Worm (Caenorhabditis elegans) whole organism, mixed stage, embryonic: ENCODE results near the gene nta-1.

Experiments
- bed-3 ChIP-seq: fragments of 200-800 bp; sonication (Bioruptor generic); optimal IDR thresholded peaks from 3 replicates; lab custom pipeline; 2018; ENCODE audit warnings: mild to moderate bottlenecking, missing genetic modification characterization, moderate library complexity, missing compliant biosample characterization
- ceh-39 ChIP-seq: fragments of 150-350 bp; optimal IDR thresholded peaks from 2 replicates; lab custom pipeline; 2014; ENCODE audit warnings: missing biosample characterization, missing genetic modification characterization
- ceh-43 ChIP-seq: fragments of 200-800 bp; sonication (Bioruptor generic); optimal IDR thresholded peaks from 2 replicates; lab custom pipeline; 2018; ENCODE audit warnings: mild to moderate bottlenecking, missing genetic modification characterization, moderate library complexity, missing compliant biosample characterization
- ceh-83 ChIP-seq: fragments of 200-800 bp; sonication (Bioruptor generic); optimal IDR thresholded peaks from 2 replicates; lab custom pipeline; 2018; ENCODE audit warnings: mild to moderate bottlenecking, missing genetic modification characterization, missing compliant biosample characterization
- ces-1 ChIP-seq: fragments of 150-350 bp; optimal IDR thresholded peaks from 2 replicates; lab custom pipeline; 2014; ENCODE audit warnings: missing biosample characterization, missing genetic modification reagents, missing genetic modification characterization
- drap-1 ChIP-seq: fragments of 200-800 bp; sonication (Bioruptor generic); optimal IDR thresholded peaks from 3 replicates; lab custom pipeline; 2018; ENCODE audit warnings: mild to moderate bottlenecking, missing genetic modification characterization, missing compliant biosample characterization
- elt-1 ChIP-seq: sonication (generic microtip); optimal IDR thresholded peaks from 2 replicates; lab custom pipeline; 2017; ENCODE audit warnings: missing genetic modification characterization, mild to moderate bottlenecking, missing compliant biosample characterization, antibody characterized with exemption, moderate library complexity, borderline replicate concordance; ENCODE audit not compliant: insufficient read depth
- elt-3 ChIP-seq: fragments of 150-350 bp; optimal IDR thresholded peaks from 2 replicates; lab custom pipeline; 2014; ENCODE audit warnings: missing biosample characterization, missing genetic modification characterization
- ham-2 ChIP-seq: fragments of 200-800 bp; sonication (Bioruptor generic); optimal IDR thresholded peaks from 2 replicates; lab custom pipeline; 2018; ENCODE audit warnings: mild to moderate bottlenecking, missing genetic modification characterization, missing compliant biosample characterization
- hlh-1 ChIP-seq: fragments of 150-350 bp; optimal IDR thresholded peaks from 2 replicates; lab custom pipeline; 2014; ENCODE audit warnings: missing biosample characterization, missing genetic modification reagents, missing genetic modification characterization
- lin-32 ChIP-seq: fragments of 200-800 bp; sonication (Bioruptor generic); optimal IDR thresholded peaks from 2 replicates; lab custom pipeline; 2018; ENCODE audit warnings: mild to moderate bottlenecking, missing genetic modification characterization, missing compliant biosample characterization
- lsy-2 ChIP-seq: fragments of 150-350 bp; optimal IDR thresholded peaks from 2 replicates; lab custom pipeline; 2014; ENCODE audit warnings: missing biosample characterization, missing genetic modification characterization
- mab-5 ChIP-seq: fragments of 150-350 bp; optimal IDR thresholded peaks from 2 replicates; lab custom pipeline; 2014; ENCODE audit warnings: missing biosample characterization, missing genetic modification characterization
- mep-1 ChIP-seq: fragments of 150-350 bp; optimal IDR thresholded peaks from 2 replicates; lab custom pipeline; 2017; ENCODE audit warnings: missing biosample characterization, missing genetic modification reagents, missing genetic modification characterization, inconsistent platforms
- mls-2 ChIP-seq: sonication (generic microtip); optimal IDR thresholded peaks from 2 replicates; lab custom pipeline; 2016; ENCODE audit warnings: mild to moderate bottlenecking, missing genetic modification characterization, moderate library complexity, missing compliant biosample characterization
- nhr-12 ChIP-seq: fragments of 150-350 bp; optimal IDR thresholded peaks from 2 replicates; lab custom pipeline; 2014; ENCODE audit warnings: missing biosample characterization, missing genetic modification characterization
- nhr-2 ChIP-seq: fragments of 150-350 bp; optimal IDR thresholded peaks from 2 replicates; lab custom pipeline; 2014; ENCODE audit warnings: missing biosample characterization, missing genetic modification characterization
- nhr-237 ChIP-seq: fragments of 150-350 bp; optimal IDR thresholded peaks from 2 replicates; lab custom pipeline; 2014; ENCODE audit warnings: missing biosample characterization, missing genetic modification characterization
- nhr-28 ChIP-seq: fragments of 150-350 bp; optimal IDR thresholded peaks from 2 replicates; lab custom pipeline; 2014; ENCODE audit warnings: missing biosample characterization, missing genetic modification characterization
- nhr-76 ChIP-seq: sonication (generic microtip); optimal IDR thresholded peaks from 2 replicates; lab custom pipeline; 2017; ENCODE audit warnings: missing biosample characterization, missing genetic modification characterization
- pha-4 ChIP-seq: fragments of 150-350 bp; optimal IDR thresholded peaks from 2 replicates; lab custom pipeline; 2018; ENCODE audit warnings: missing biosample characterization, missing genetic modification reagents, missing genetic modification characterization
- sem-2 ChIP-seq: fragments of 200-800 bp; sonication (Bioruptor generic); optimal IDR thresholded peaks from 2 replicates; lab custom pipeline; 2018; ENCODE audit warnings: mild to moderate bottlenecking, missing genetic modification characterization, missing compliant biosample characterization
- snpc-4 ChIP-seq: fragments of 150-350 bp; optimal IDR thresholded peaks from 2 replicates; lab custom pipeline; 2014; ENCODE audit warnings: missing biosample characterization, missing genetic modification characterization
- sptf-1 ChIP-seq: sonication (generic microtip); optimal IDR thresholded peaks from 2 replicates; lab custom pipeline; 2017; ENCODE audit warnings: mild to moderate bottlenecking, missing genetic modification characterization, moderate library complexity, missing compliant biosample characterization
- tbx-8 ChIP-seq: fragments of 200-800 bp; sonication (Bioruptor generic); optimal IDR thresholded peaks from 2 replicates; lab custom pipeline; 2018; ENCODE audit warnings: mild to moderate bottlenecking, missing genetic modification characterization, moderate library complexity, missing compliant biosample characterization
- unc-120 ChIP-seq: sonication (generic microtip); optimal IDR thresholded peaks from 2 replicates; lab custom pipeline; 2017; ENCODE audit warnings: missing genetic modification characterization, missing compliant biosample characterization; ENCODE audit not compliant: poor library complexity, severe bottlenecking
- unc-39 ChIP-seq: fragments of 150-350 bp; optimal IDR thresholded peaks from 2 replicates; lab custom pipeline; 2014; ENCODE audit warnings: missing biosample characterization, missing genetic modification characterization
- unc-62 ChIP-seq: fragments of 150-350 bp; optimal IDR thresholded peaks from 2 replicates; lab custom pipeline; 2014; ENCODE audit warnings: missing biosample characterization, missing genetic modification reagents, missing genetic modification characterization
- zip-8 ChIP-seq: fragments of 150-350 bp; optimal IDR thresholded peaks from 2 replicates; lab custom pipeline; 2014; ENCODE audit warnings: missing biosample characterization, missing genetic modification characterization

The nta-1 gene

DNA sequence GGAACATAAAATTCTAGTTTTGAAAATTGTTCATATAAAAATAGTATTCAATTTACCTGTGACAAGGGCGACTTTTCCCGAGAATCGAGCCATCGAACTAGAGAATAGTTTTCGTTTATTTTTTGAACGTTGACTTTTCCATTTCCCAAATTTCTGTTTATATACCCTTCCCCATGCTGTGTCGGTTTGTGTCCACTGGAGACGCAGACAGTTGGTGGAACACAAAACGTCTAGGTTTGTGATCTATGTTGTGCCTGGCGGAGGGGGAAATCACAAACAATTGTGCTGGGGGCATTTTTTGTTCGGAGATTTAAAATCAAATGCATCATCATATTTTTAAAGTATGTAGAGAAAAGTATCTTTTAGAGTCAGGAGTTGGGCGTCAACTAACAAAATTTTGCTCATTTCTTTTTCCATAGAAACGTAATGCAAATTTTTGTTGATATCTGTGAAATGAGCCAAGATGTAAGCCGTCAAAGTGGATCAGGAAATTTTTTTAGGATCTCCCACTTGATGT lies at the start of gene nta-1:
Gene nta-1 (minus strand): TSS at position 131 of the 517 bp plus-strand sequence.
- no peak for TF ChIP-seq lsy-2 (tag; lab: Kevin White, UChicago)
- no peak for TF ChIP-seq nhr-28
- TF ChIP-seq ceh-83 (GFP tag; lab: Kevin White, UChicago): no peak
- TF ChIP-seq nhr-76 (tag; lab: Kevin White, UChicago): no peak
- TF ChIP-seq unc-39 (tag; lab: Kevin White, UChicago): no peak
- no peak for TF ChIP-seq tbx-8
- TF ChIP-seq mep-1 (tag; lab: Kevin White, UChicago): no peak
- no peak for TF ChIP-seq unc-120
- TF ChIP-seq ceh-43: no peak
- no peak for TF ChIP-seq hlh-1 (tag; lab: Kevin White, UChicago)
- TF ChIP-seq nhr-237: no peak
- TF ChIP-seq ham-2 (GFP tag; lab: Kevin White, UChicago): no peak
- TF ChIP-seq lin-32 (GFP tag; lab: Kevin White, UChicago): no peak
- no peak for TF ChIP-seq bed-3 (GFP tag; lab: Kevin White, UChicago)
- TF ChIP-seq mab-5 (tag; lab: Kevin White, UChicago): no peak
- TF ChIP-seq snpc-4 (tag; lab: Kevin White, UChicago): no peak
- TF ChIP-seq ceh-39 (tag; lab: Kevin White, UChicago): no peak
- no peak for TF ChIP-seq zip-8
- no peak for TF ChIP-seq mls-2 (tag; lab: Kevin White, UChicago)
- TF ChIP-seq ces-1 (GFP tag; lab: Kevin White, UChicago): no peak
- TF ChIP-seq, all 35 proteins: peak for 0

DNA sequence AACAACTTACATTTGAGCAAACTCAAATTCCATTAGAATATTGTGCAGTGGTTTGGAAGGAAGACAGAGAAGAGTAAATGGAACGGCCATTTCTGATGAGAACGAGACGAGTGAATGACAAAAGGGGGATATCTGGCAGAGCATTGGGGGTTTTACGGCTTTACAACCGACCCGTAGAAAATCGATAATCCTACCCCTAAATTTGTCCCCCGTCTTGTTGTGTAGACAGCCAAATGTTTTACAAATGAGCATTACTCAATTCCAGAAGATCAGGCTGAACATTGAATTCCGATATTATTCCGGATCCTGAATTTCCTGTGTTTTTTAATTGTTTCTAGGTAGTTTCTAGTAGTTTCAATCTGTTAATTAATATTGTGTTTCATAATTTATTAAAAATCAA lies 49.7 kb upstream of the nta-1 start, which contains the start of gene fbxb-99:
Gene fbxb-99 (minus strand): TSS at position 101 of the 400 bp plus-strand sequence.
- TF ChIP-seq snpc-4 (tag; lab: Kevin White, UChicago): no peak
- TF ChIP-seq sem-2 (GFP tag; lab: Kevin White, UChicago): no peak
- no peak for TF ChIP-seq zip-8
- TF ChIP-seq elt-1 (tag; lab: Kevin White, UChicago): no peak
- no peak for TF ChIP-seq elt-3 (tag; lab: Kevin White, UChicago)
- no peak for TF ChIP-seq lin-32 (GFP tag; lab: Kevin White, UChicago)
- TF ChIP-seq bed-3 (GFP tag; lab: Kevin White, UChicago): no peak
- TF ChIP-seq ham-2 (GFP tag; lab: Kevin White, UChicago): no peak
- TF ChIP-seq lsy-2 (tag; lab: Kevin White, UChicago): no peak
- TF ChIP-seq nhr-237: no peak
- no peak for TF ChIP-seq ceh-83 (GFP tag; lab: Kevin White, UChicago)
- no peak for TF ChIP-seq drap-1 (GFP tag; lab: Kevin White, UChicago)
- no peak for TF ChIP-seq hlh-1 (tag; lab: Kevin White, UChicago)

DNA sequence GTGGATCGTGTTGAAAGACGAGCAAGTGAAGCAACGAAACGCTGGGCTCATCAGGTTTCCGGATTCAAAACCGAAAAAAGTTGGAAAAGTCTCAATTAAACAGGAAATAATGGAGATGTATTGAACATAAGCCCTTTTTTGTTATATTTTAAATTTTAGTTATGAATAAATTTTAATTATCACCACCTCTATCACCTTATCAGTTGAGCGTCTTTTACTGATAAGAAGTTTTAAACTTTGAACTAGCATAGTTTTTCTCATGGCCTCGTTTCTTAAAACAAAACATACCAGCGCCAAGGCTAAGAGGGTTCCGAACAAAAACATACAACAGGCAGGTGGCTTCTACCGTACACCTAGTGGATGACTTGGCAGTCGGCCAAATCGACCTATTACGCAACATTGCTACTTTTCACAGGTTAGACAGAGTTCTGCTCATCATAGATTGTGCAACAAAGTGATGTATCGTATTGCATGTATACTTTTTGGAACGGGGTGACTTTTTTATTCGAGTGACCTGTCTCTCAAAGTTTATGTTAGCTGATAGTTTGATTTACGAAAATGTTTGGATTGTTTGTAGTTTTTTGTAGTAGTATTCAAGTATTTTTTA lies 44.8 kb upstream of the nta-1 start:
- TF ChIP-seq zip-8 (peak; percentile 91), nhr-2 (tag; lab: Kevin White, UChicago) (no peak)

DNA sequence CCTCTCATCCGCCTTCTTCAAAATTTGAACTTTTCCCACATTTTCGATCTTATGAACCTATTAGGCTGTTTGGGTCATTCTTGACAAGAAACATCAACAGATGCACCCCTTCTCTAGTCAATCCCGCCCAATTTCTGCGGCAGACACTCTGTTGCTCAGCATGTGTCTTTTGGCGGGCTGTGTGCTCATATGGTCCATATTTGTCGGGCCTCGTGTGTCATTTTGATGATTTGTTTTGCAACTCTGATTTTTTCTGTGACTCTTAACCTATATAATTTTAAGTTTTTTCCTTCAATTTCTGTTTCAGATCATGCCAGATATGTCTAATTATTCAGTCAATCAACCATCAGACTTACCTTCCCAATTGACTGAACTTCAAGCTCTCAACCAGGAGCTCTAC lies 43.5 kb upstream of the nta-1 start, which contains the start of gene T24E12.13:
Gene T24E12.13 (plus strand): TSS at position 301 of the 400 bp plus-strand sequence.
- no peak for TF ChIP-seq ceh-39 (tag; lab: Kevin White, UChicago)
- TF ChIP-seq elt-1 (tag; lab: Kevin White, UChicago): no peak
- no peak for TF ChIP-seq pha-4 (tag; lab: Kevin White, UChicago)

DNA sequence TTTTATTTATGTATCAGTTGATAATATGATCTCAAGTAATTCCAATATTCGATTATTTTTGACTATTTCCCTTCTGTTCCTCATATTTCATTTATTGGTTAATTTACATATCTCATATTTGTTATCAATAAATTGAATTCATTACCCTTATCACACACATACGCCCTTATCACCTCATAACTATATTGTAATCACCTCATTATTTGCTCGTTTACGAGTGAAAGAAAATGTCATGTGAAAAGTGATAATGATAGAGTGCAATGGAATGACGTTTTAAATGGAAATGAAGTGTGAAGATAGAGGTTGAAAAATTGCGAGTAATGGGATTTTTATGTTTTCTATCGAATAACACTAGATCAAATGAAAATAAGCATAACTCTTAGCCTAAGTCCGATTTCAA lies 42.9 kb upstream of the nta-1 start:
- TF ChIP-seq elt-1 (tag; lab: Kevin White, UChicago): no peak
- no peak for TF ChIP-seq mls-2 (tag; lab: Kevin White, UChicago)
- TF ChIP-seq nhr-12 (tag; lab: Kevin White, UChicago): no peak
- TF ChIP-seq bed-3 (GFP tag; lab: Kevin White, UChicago): no peak
- TF ChIP-seq lsy-2 (tag; lab: Kevin White, UChicago): no peak
- no peak for TF ChIP-seq elt-3 (tag; lab: Kevin White, UChicago)
- TF ChIP-seq nhr-76 (tag; lab: Kevin White, UChicago): no peak
- no peak for TF ChIP-seq unc-62 (GFP tag; lab: Kevin White, UChicago)
- TF ChIP-seq pha-4 (tag; lab: Kevin White, UChicago): no peak
- TF ChIP-seq nhr-28: no peak
- no peak for TF ChIP-seq sptf-1
- no peak for TF ChIP-seq ham-2 (GFP tag; lab: Kevin White, UChicago)
- no peak for TF ChIP-seq unc-120
- no peak for TF ChIP-seq ces-1 (GFP tag; lab: Kevin White, UChicago)
- TF ChIP-seq hlh-1 (tag; lab: Kevin White, UChicago): no peak
- TF ChIP-seq lin-32 (GFP tag; lab: Kevin White, UChicago): no peak
